Fruit fly (Drosophila melanogaster) Kc167 (cell line): ENCODE data around the gene Hsp68.

Experiments
- Myc ChIP-seq: fragments of >200 bp; optimal IDR thresholded peaks from 2 replicates; lab custom pipeline; 2017; ENCODE audit warnings: missing external identifiers
- Sin3A ChIP-seq: fragments of >200 bp; optimal IDR thresholded peaks from 2 replicates; lab custom pipeline; 2018; ENCODE audit warnings: missing external identifiers
- h ChIP-seq: fragments of >200 bp; optimal IDR thresholded peaks from 3 replicates; lab custom pipeline; 2018; ENCODE audit warnings: missing external identifiers
- insv ChIP-seq: fragments of >200 bp; optimal IDR thresholded peaks from 3 replicates; lab custom pipeline; 2018; ENCODE audit warnings: missing external identifiers
- psq ChIP-seq: fragments of >200 bp; optimal IDR thresholded peaks from 2 replicates; lab custom pipeline; 2017; ENCODE audit warnings: missing external identifiers
- ttk ChIP-seq: sonication (Bioruptor generic); optimal IDR thresholded peaks from 2 replicates; lab custom pipeline; 2017; ENCODE audit warnings: missing external identifiers

Gene Hsp68

DNA sequence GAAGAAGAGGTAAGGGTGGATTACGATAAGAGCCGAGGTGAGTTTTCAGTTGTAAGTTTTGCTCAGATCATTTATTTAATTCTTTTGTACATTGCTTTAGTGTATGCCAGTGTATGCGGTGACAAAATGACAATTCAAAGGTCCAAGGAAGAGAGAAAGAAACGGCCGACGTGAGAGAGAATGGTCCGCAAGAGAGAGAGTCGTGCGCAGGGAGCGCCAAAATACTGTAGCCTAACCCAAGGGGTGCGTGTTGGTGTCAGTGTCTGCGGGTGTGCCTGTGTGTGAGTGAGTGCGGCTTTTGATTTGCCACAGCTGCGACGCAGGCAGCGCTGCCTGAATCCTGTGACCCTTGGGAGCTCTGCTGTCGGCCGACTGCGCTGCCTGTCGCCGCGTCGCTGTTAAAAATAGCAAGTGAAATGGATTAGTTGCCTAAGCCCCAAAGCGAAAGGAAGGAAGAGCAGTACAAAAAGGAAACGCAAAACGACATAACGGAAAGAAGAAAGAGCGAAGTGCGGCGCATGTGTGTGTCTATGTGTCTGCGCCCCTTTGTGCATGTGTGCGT lies 35.6 kb upstream of the Hsp68 start:
- no peak for TF ChIP-seq Myc
- TF ChIP-seq h = no peak
- no peak for TF ChIP-seq Sin3A (lab: Kevin White, UChicago)
- TF ChIP-seq insv (lab: Kevin White, UChicago) = no peak
- no peak for TF ChIP-seq ttk
- TF ChIP-seq psq (lab: Kevin White, UChicago) = no peak

dm6 chr3R:24091653-24092052 lies 34.5 kb upstream of the Hsp68 start:
- TF ChIP-seq insv (lab: Kevin White, UChicago) (no peak), Myc (no peak), ttk (no peak), h (no peak), Sin3A (lab: Kevin White, UChicago) (no peak), psq (lab: Kevin White, UChicago) (no peak)

DNA sequence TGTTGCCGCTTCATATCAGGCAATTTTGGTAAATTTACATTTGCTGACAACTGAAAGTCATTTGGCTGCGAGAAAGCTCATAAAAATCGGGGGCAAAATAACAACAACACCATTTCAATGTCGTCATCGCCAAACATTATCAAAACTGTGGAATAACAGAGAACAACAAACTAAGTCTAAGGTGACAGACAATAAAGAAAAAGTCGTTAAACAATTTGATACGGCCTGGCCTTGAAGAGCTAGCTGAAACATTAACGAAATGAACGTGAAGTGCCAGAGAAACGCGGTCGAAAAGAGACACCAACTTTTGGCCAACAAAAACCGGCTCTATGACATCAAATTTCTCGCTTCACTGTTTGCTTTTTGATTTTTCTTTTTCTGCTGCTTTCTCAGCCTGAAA lies 33.0 kb upstream of the Hsp68 start:
- TF ChIP-seq Myc = no peak
- no peak for TF ChIP-seq h
- TF ChIP-seq ttk = no peak
- TF ChIP-seq insv (lab: Kevin White, UChicago) = no peak
- TF ChIP-seq Sin3A (lab: Kevin White, UChicago) = no peak
- no peak for TF ChIP-seq psq (lab: Kevin White, UChicago)

DNA sequence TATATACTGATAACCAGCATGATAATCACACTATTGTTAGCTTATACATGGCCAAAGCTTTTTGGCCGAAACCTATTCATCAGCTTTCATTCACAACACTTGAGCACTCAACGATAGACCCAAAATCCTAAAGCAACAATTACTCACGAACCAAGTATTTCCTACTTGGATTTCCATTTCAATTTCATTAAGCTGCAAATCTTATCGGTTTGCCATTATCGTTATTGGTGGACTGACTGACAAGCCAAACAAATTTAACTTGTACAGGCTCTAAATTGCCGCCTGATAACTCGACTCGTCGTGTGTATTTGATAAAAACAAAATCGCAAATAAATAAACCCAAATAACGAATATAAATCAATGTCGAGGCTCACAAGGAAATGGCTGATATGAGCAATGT lies 27.9 kb upstream of the Hsp68 start:
- TF ChIP-seq psq (lab: Kevin White, UChicago) = no peak
- no peak for TF ChIP-seq Sin3A (lab: Kevin White, UChicago)
- TF ChIP-seq h = no peak
- TF ChIP-seq Myc = no peak
- no peak for TF ChIP-seq ttk
- no peak for TF ChIP-seq insv (lab: Kevin White, UChicago)

DNA sequence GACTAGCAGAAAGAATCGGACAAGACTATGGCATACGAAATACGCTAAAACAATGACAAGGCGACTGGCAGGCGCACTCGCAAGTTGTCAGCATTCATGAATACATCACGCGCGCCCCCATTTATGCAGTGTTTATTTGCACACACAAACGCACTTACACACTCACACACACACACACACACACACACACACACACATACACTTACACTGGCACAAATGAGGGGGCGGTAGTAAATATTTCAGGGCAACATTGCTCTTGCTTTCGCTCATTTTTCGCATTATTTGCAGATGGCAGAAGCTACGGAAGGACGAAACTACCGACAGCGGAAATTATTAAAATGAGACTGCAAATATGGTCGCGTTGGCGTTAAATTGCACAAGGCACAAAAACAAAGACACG lies 22.5 kb upstream of the Hsp68 start:
- no peak for TF ChIP-seq Myc
- TF ChIP-seq psq (lab: Kevin White, UChicago) = no peak
- no peak for TF ChIP-seq insv (lab: Kevin White, UChicago)
- no peak for TF ChIP-seq Sin3A (lab: Kevin White, UChicago)
- TF ChIP-seq h = no peak
- no peak for TF ChIP-seq ttk

DNA sequence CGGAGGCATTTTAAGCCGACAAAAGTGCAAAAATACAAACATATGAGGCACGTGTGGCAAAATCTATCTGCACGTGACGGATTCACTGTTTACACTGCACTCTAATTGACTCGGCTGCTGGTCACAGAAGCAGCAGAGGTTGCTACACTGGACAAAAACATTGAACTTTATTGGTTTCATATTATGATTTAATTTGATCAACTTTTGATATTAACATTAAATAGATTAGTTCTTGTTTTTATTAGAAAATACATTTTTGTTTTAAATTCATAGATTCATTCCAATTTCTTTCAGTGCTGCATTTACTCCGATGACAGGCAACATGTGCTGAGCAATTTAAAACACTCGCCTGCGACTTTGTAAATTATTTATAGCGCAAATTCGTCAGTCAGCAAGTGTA lies 22.0 kb upstream of the Hsp68 start:
- TF ChIP-seq Myc (no peak), insv (lab: Kevin White, UChicago) (no peak), psq (lab: Kevin White, UChicago) (no peak), Sin3A (lab: Kevin White, UChicago) (no peak), h (no peak), ttk (no peak)

DNA sequence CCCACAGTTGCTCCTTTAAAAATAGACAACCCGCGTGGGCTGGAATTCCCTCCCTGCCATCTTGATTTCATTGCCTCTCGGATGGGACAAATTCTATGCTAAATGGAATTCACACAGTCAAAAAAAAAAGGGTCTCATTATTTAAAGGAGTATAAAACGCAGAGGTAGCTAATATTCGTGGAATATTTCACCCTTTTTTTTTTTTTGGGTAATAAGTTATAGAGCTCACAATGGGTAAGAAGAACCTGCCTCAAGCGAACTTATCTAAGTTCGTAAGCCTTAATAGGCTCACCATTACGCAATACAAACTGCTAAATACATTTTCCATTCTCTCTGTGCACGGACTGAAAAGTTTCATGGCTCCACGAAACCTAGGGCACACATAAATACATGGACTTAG lies 16.6 kb upstream of the Hsp68 start:
- no peak for TF ChIP-seq ttk
- TF ChIP-seq Myc = no peak
- TF ChIP-seq insv (lab: Kevin White, UChicago) = no peak
- no peak for TF ChIP-seq Sin3A (lab: Kevin White, UChicago)
- no peak for TF ChIP-seq h
- TF ChIP-seq psq (lab: Kevin White, UChicago) = no peak

DNA sequence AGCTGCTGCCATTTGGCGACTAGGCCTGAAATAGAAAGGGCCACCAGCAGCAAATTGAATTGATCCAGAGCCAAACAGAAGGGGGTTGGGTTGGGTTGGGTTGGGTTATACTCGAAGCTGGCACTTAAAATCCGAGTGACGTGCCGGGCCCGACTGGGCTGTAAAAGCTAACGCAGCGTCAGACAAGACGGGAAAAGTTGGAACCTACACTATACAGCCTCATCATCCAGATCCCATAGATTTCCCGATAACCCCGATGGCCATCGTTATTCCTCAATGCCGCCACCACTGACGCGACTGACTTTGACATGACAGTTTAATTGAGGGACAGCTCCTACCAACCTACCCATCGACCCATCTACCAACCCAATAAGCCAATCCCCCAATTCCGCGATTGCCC lies 12.9 kb upstream of the Hsp68 start:
- TF ChIP-seq Myc = no peak
- TF ChIP-seq h = no peak
- no peak for TF ChIP-seq Sin3A (lab: Kevin White, UChicago)
- TF ChIP-seq insv (lab: Kevin White, UChicago) = no peak
- no peak for TF ChIP-seq ttk
- no peak for TF ChIP-seq psq (lab: Kevin White, UChicago)

DNA sequence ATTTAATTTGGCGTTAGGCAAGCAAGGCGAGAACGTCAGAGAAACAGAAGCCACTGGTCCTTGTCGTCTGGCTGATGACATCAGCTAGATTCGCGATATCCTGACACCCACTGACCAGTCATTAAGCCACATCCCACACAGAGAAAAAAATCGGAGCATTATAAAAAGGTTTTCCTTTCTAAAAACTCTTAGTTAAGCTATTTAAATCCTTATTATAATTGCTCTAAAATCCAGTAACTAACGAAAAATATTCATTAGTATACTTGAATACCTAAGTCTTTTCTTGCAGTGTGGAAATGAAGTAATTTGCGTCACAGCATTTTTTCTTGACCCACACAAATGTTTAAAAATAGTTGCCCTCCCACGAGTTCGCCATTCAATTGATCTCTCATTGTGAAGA lies 11.7 kb upstream of the Hsp68 start:
- TF ChIP-seq Sin3A (lab: Kevin White, UChicago) = no peak
- TF ChIP-seq psq (lab: Kevin White, UChicago) = no peak
- no peak for TF ChIP-seq Myc
- no peak for TF ChIP-seq ttk
- TF ChIP-seq insv (lab: Kevin White, UChicago) = no peak
- no peak for TF ChIP-seq h

DNA sequence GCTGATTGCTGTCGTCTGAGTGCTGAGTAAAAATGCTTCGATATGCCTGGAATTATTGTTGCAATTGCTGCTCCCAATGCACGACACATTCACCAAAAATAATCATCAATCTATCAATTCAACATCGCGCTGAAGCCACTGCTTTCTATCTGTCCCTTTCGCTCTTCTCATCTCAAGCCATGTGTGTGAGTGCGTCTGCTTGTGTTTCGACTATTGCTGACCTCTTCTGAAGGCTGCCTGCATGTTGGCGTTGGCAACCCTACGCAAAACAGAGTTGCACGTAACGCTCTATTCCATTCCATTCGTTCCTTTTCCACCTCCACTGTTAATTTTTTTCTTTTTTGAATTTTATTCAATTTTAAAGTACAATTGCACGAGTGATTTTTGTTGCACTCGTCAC lies 8.6 kb upstream of the Hsp68 start:
- TF ChIP-seq insv (lab: Kevin White, UChicago) (no peak), h (no peak), ttk (no peak), psq (lab: Kevin White, UChicago) (no peak), Sin3A (lab: Kevin White, UChicago) (no peak)

DNA sequence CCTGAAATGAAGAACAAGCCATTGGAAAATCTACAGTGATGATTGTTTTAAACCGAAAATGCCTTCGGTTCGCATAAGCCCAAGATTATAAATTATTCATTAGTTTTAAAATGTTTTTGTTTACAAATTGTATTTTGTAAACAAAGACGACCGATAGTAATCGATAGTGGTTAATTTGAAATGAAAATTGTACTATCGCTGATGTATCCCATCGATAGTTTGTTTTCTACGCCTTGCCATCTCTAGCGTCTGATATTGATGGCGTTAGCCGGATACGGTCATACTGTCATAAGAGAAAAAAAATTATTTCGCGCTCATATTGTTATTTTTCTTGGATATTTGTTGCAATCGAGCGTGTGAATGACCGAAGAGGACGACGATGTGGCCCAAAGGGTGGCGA lies 931 bp upstream of the Hsp68 start, which contains the start of gene SMC1:
Gene SMC1 (plus strand): TSS at position 247 of the 400 bp plus-strand sequence.
- TF ChIP-seq Myc = no peak
- no peak for TF ChIP-seq h
- no peak for TF ChIP-seq Sin3A (lab: Kevin White, UChicago)
- no peak for TF ChIP-seq insv (lab: Kevin White, UChicago)
- TF ChIP-seq ttk = no peak
- no peak for TF ChIP-seq psq (lab: Kevin White, UChicago)

DNA sequence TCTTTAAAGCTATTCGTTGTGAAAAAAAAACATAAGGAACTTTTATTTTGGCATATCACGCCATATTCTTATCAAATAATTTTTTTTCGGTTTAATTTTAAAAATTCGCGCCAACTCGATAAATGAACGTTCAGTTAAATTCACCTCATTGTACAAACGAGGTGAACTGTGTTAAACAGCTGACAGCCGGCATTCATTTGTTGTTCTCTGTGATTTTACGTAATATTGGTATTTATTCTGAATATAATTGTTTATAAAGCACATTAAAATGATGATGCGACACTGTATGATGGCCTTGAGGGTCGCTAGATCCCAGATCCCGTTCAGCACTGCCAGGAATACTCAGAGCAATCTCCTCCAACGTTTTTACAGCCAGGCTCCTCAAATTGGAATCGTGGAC lies 2.9 kb downstream of the Hsp68 start, which contains the start of gene CG6000:
Gene CG6000 (plus strand): TSS at position 165 of the 400 bp plus-strand sequence.
- TF ChIP-seq Sin3A (lab: Kevin White, UChicago) (no peak), h (no peak), psq (lab: Kevin White, UChicago) (no peak), insv (lab: Kevin White, UChicago) (no peak), Myc (no peak), ttk (no peak)

dm6 chr3R:24053506-24054102 lies 3.5 kb downstream of the Hsp68 start:
- TF ChIP-seq insv (lab: Kevin White, UChicago) (no peak), Myc (no peak), Sin3A (lab: Kevin White, UChicago) (no peak), h (no peak), psq (lab: Kevin White, UChicago) (no peak), ttk (no peak)
